Worm (Caenorhabditis elegans): ENCODE data around the gene bed-2.

DNA sequence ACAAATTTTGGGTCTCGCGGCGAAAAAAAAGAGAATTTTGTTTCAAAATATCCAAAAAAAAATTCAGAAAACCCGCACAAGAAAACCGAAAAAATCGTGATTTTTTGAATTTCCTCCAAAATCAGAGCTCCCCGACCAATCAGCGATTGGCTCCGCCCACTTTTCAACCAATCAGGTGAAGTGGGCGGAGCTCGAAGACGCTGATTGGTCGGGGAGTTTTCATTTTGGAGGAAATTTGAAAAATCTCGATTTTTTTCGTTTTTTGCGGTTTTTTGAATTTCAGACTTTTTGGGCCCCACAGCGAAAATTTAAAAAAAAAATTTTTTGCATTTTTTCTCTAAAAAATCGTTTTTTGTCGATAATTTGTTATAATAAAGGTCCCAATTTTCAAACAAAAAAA is 19.0 kb upstream of the bed-2 start:
- TF ChIP-seq W03F9.2 (tag; optimal IDR thresholded peaks at IDR 0.05) (no peak), him-1 (tag; optimal IDR thresholded peaks at IDR 0.05) (no peak), dao-5 (tag; optimal IDR thresholded peaks at IDR 0.05) (no peak)

All from whole organism, L4/young adult.